Worm (Caenorhabditis elegans) whole organism, L3 larva: Measurements from ENCODE around the gene dars-2.
A peak's percentile ranks its signal among the peaks of the same experiment; 100 is the strongest.

ENCODE experiments used
- R02D3.7 ChIP-seq: fragments of 150-350 bp; optimal IDR thresholded peaks from 2 replicates; lab custom pipeline; 2014; ENCODE audit warnings: missing biosample characterization, missing genetic modification characterization
- ZK546.5 ChIP-seq: sonication (generic microtip); optimal IDR thresholded peaks from 2 replicates; lab custom pipeline; 2017; ENCODE audit warnings: missing biosample characterization, missing genetic modification characterization
- ceh-28 ChIP-seq: fragments of 150-350 bp; optimal IDR thresholded peaks from 2 replicates; lab custom pipeline; 2014; ENCODE audit warnings: missing biosample characterization, missing genetic modification reagents, missing genetic modification characterization
- ceh-9 ChIP-seq: sonication (generic microtip); optimal IDR thresholded peaks from 2 replicates; lab custom pipeline; 2018; ENCODE audit warnings: missing biosample characterization, missing genetic modification characterization
- elt-2 ChIP-seq: sonication (generic microtip); optimal IDR thresholded peaks from 2 replicates; lab custom pipeline; 2016; ENCODE audit warnings: missing genetic modification reagents, mild to moderate bottlenecking, missing genetic modification characterization, missing compliant biosample characterization
- eor-1 ChIP-seq, 2 experiments: fragments of 150-350 bp; optimal IDR thresholded peaks; 2 replicates each; lab custom pipeline; 2014 to 2018; ENCODE audit warnings: missing biosample characterization in 2 of 2, missing genetic modification characterization in 2 of 2
- fkh-10 ChIP-seq: sonication (generic microtip); optimal IDR thresholded peaks from 2 replicates; lab custom pipeline; 2017; ENCODE audit warnings: missing biosample characterization, missing genetic modification reagents, missing genetic modification characterization
- fkh-2 ChIP-seq: fragments of 150-350 bp; optimal IDR thresholded peaks from 2 replicates; lab custom pipeline; 2014; ENCODE audit warnings: missing biosample characterization, missing genetic modification reagents, missing genetic modification characterization
- fos-1 ChIP-seq: fragments of 150-350 bp; optimal IDR thresholded peaks from 2 replicates; lab custom pipeline; 2014; ENCODE audit warnings: missing biosample characterization, missing genetic modification characterization
- hmg-11 ChIP-seq: sonication (generic microtip); optimal IDR thresholded peaks from 2 replicates; lab custom pipeline; 2016; ENCODE audit warnings: missing genetic modification characterization, missing compliant biosample characterization
- jun-1 ChIP-seq: fragments of 150-350 bp; optimal IDR thresholded peaks from 2 replicates; lab custom pipeline; 2014; ENCODE audit warnings: missing biosample characterization, missing genetic modification reagents, missing genetic modification characterization
- lin-15B ChIP-seq: fragments of 150-350 bp; optimal IDR thresholded peaks from 2 replicates; lab custom pipeline; 2014; ENCODE audit warnings: missing biosample characterization, missing genetic modification characterization
- lsy-12 ChIP-seq: sonication (generic microtip); optimal IDR thresholded peaks from 2 replicates; lab custom pipeline; 2016; ENCODE audit warnings: mild to moderate bottlenecking, missing genetic modification characterization, missing compliant biosample characterization
- nhr-11 ChIP-seq: fragments of 150-350 bp; optimal IDR thresholded peaks from 2 replicates; lab custom pipeline; 2014; ENCODE audit warnings: missing biosample characterization, missing genetic modification characterization
- nhr-25 ChIP-seq: sonication (generic microtip); optimal IDR thresholded peaks from 2 replicates; lab custom pipeline; 2017; ENCODE audit warnings: missing biosample characterization, missing genetic modification characterization
- nhr-67 ChIP-seq: fragments of 150-350 bp; optimal IDR thresholded peaks from 2 replicates; lab custom pipeline; 2014; ENCODE audit warnings: missing biosample characterization, missing genetic modification characterization
- pha-4 ChIP-seq: fragments of 150-350 bp; optimal IDR thresholded peaks from 2 replicates; lab custom pipeline; 2014; ENCODE audit warnings: missing biosample characterization, missing genetic modification reagents, missing genetic modification characterization
- pqm-1 ChIP-seq: fragments of 150-350 bp; optimal IDR thresholded peaks from 2 replicates; lab custom pipeline; 2017; ENCODE audit warnings: missing biosample characterization, missing genetic modification characterization, inconsistent platforms
- snpc-4 ChIP-seq: fragments of 150-350 bp; optimal IDR thresholded peaks from 2 replicates; lab custom pipeline; 2014; ENCODE audit warnings: missing biosample characterization, missing genetic modification characterization
- tbx-2 ChIP-seq: sonication (generic microtip); optimal IDR thresholded peaks from 2 replicates; lab custom pipeline; 2016; ENCODE audit warnings: mild to moderate bottlenecking, missing genetic modification characterization, missing compliant biosample characterization
- ztf-11 ChIP-seq: fragments of 150-350 bp; optimal IDR thresholded peaks from 2 replicates; lab custom pipeline; 2014; ENCODE audit warnings: missing biosample characterization, missing genetic modification characterization

dars-2 gene

DNA sequence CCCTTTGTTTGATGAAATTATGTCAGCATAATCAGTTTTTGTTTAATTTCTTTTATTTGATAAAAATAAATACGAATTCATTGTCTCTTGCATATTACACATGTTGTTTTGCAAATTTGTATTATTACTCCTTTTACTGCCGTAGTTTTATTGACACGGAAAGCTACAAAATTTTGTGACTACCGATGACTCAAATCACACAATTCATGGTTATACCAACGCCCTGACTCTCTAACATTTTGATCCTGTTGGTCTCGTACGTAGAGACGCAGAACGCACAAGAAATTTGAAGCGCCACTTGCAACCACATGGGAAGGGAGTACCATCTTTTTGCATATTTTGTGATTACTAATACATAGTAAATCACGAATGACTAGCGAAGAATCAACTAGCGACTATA, 47.3 kb downstream of the dars-2 start, which contains the start of gene nhr-207 (continued):
- TF ChIP-seq tbx-2 (tag; lab: Kevin White, UChicago) = no peak
- no peak for TF ChIP-seq nhr-25
- no peak for TF ChIP-seq lsy-12 (tag; lab: Kevin White, UChicago)
- no peak for TF ChIP-seq lin-15B (tag; lab: Kevin White, UChicago)
- no peak for TF ChIP-seq R02D3.7 (tag; lab: Kevin White, UChicago)

- TF ChIP-seq nhr-67 (tag; lab: Kevin White, UChicago) (no peak), fkh-2 (tag; lab: Kevin White, UChicago) (no peak), ceh-9 (tag; lab: Kevin White, UChicago) (no peak), jun-1 (tag; lab: Kevin White, UChicago) (no peak), elt-2 (tag; lab: Kevin White, UChicago) (no peak), eor-1 (tag; optimal IDR thresholded peaks at IDR 0.05; lab: Kevin White, UChicago) (no peak), lsy-12 (tag; lab: Kevin White, UChicago) (no peak), ZK546.5 (no peak), fkh-10 (GFP tag; lab: Kevin White, UChicago) (no peak), fos-1 (no peak), nhr-11 (tag; lab: Kevin White, UChicago) (no peak)
Observed at ce11 chrV:12098123-12098522, 49.6 kb downstream of the dars-2 start, which contains the start of gene nhr-209. nhr-209 (plus strand) TSS chrV:12098149.

- TF ChIP-seq pha-4 (tag; lab: Kevin White, UChicago) (peak; percentile 75), R02D3.7 (tag; lab: Kevin White, UChicago) (no peak), elt-2 (tag; lab: Kevin White, UChicago) (peak; percentile 23), pqm-1 (peak; percentile 25), snpc-4 (peak; percentile 32), ZK546.5 (no peak), hmg-11 (peak; percentile 25), ceh-28 (tag; lab: Kevin White, UChicago) (peak; percentile 42), ztf-11 (tag; lab: Kevin White, UChicago) (no peak)
Observed at ce11 chrV:12100794-12101343, 52.3 kb downstream of the dars-2 start, which contains the start of gene nhr-154. nhr-154 (plus strand) TSS chrV:12101293.
